Worm (Caenorhabditis elegans): ENCODE results near the gene gfl-1.
A peak's percentile ranks its signal among the peaks of the same experiment; 100 is the strongest.

gfl-1 gene

DNA sequence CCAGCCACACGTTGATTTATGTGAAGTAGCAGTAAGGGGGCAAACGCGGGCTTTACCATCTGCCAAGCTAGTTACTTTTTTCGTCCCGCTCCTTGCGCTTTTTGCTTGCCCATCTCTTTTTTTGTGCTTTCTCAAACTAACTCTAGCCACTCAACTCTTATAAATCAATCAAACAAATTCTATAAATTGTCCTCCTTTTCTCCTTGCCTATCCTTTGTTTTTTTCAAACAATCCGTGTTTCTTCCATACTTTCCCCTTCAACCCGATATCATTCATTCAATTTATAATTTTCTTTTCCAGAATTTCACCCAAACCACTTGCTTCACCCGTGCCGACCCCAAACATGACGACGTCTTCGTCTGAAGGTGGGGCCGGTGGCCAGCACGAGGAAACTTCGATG, 49.1 kb downstream of the gfl-1 start, which contains the start of gene srgp-1:
srgp-1 (plus strand) TSS at position 301 of the 400 bp plus-strand sequence.
- TF ChIP-seq sptf-1 (tag; optimal IDR thresholded peaks at IDR 0.05) (no peak), nhr-85 (tag) (peak; percentile 36)

DNA sequence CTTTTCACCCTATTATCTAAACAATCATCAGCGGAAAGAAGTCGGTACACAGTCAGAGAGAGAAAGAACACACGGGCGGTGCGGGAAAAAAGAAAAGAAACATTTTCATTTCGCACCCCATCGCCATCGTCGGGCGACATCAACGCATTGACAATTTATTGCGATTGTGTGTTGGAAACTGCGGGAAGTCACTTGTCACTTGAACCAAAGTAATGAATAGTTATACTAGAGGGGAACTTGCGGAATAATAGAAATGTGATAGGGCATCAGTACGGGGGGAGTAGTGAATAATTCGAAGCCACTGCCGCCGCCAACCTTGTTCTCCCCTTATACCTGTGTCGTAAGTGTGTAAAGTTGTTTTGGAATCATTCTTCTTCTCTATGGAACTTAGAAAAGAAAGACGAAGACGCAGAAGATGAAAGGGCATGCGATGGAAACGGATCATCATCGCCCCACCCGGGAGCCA, 50.3 kb downstream of the gfl-1 start:
- TF ChIP-seq nhr-20 (tag; optimal IDR thresholded peaks at IDR 0.05) (peak; percentile 7), nhr-28 (tag; optimal IDR thresholded peaks at IDR 0.05) (no peak), jun-1 (tag; optimal IDR thresholded peaks at IDR 0.05) (no peak), alr-1 (tag; optimal IDR thresholded peaks at IDR 0.05; ENCODE audit: borderline replicate concordance) (no peak), nhr-85 (tag) (peak; percentile 91), C04F5.9 (tag; optimal IDR thresholded peaks at IDR 0.05) (peak; percentile 10), mdl-1 (tag; optimal IDR thresholded peaks at IDR 0.05) (no peak), nhr-47 (tag; optimal IDR thresholded peaks at IDR 0.05) (peak; percentile 23), unc-30 (tag; optimal IDR thresholded peaks at IDR 0.05) (no peak), lin-35 (GFP tag; optimal IDR thresholded peaks at IDR 0.05) (peak in 1 of 2 experiments; percentile 18), nhr-71 (tag; optimal IDR thresholded peaks at IDR 0.05) (peak; percentile 46), elt-3 (tag; optimal IDR thresholded peaks at IDR 0.05) (peak in 1 of 6 experiments; percentile 4), F16B12.6 (tag; optimal IDR thresholded peaks at IDR 0.05) (no peak), lir-3 (tag; optimal IDR thresholded peaks at IDR 0.05; ENCODE audit: poor library complexity) (no peak), C16A3.4 (tag; optimal IDR thresholded peaks at IDR 0.05) (peak; percentile 13), dpl-1 (GFP tag; optimal IDR thresholded peaks at IDR 0.05) (peak in 1 of 3 experiments; percentile 23), unc-86 (tag; optimal IDR thresholded peaks at IDR 0.05) (no peak), lin-39 (tag; optimal IDR thresholded peaks at IDR 0.05) (no peak), ces-1 (GFP tag; optimal IDR thresholded peaks at IDR 0.05) (no peak), snpc-4 (tag; optimal IDR thresholded peaks at IDR 0.05) (no peak), snu-23 (GFP tag; optimal IDR thresholded peaks at IDR 0.05) (peak; percentile 37), blmp-1 (tag; optimal IDR thresholded peaks at IDR 0.05) (peak; percentile 67), mep-1 (tag; optimal IDR thresholded peaks at IDR 0.05) (peak; percentile 57), lin-13 (GFP tag; optimal IDR thresholded peaks at IDR 0.05) (no peak), aha-1 (tag; optimal IDR thresholded peaks at IDR 0.05) (no peak), lsy-2 (tag; optimal IDR thresholded peaks at IDR 0.05) (peak in 1 of 2 experiments; percentile 39), mef-2 (tag; optimal IDR thresholded peaks at IDR 0.05) (no peak), fos-1 (tag; optimal IDR thresholded peaks at IDR 0.05) (no peak), pqm-1 (tag; optimal IDR thresholded peaks at IDR 0.05) (no peak), efl-1 (optimal IDR thresholded peaks at IDR 0.05) (no peak), efl-1 (GFP tag; optimal IDR thresholded peaks at IDR 0.05 in 1 of 2) (peak in 1 of 2 experiments; percentile 75), hlh-4 (tag; optimal IDR thresholded peaks at IDR 0.05) (no peak), lin-14 (GFP tag; optimal IDR thresholded peaks at IDR 0.05) (peak; percentile 92), rnt-1 (tag; optimal IDR thresholded peaks at IDR 0.05) (peak; percentile 49), aly-2 (tag; optimal IDR thresholded peaks at IDR 0.05) (no peak), fkh-4 (tag; optimal IDR thresholded peaks at IDR 0.05; ENCODE audit: borderline replicate concordance) (no peak)
